Fruit fly (Drosophila melanogaster): ENCODE results near the gene CG12880.

CG12880 gene

DNA sequence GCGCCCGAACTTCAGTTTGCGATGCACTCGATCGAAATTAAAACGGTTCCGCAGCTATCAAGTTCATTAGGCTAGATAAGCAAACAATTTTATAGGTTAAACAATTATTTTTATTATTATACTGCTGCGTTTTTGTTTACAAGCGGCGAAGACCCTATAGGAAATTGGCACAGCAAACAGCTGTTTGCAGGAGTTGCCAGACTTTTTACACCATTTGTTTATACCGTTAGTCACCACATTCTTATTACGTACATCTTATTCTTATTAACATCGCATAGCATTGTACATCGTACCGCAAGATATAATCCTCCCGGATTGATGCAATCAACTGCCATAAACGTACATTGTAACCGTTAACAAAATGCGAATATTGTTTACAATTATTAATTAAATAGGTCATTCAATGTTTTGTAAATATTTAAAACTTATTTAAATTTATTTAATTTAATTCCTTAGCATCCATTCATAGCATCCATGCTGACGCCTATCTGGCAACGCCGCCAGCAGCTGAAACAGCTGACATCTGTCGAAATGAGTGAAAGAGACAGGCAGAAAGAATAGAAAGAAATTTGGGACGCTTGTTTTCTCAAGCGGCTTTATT lies 20.9 kb downstream of the CG12880 start, which contains the start of the genes CROT and CG12877:
Gene CROT (minus strand): TSS at position 171 of the 601 bp plus-strand sequence.
Gene CG12877 (plus strand): TSS at position 520 of the 601 bp plus-strand sequence.
- TF ChIP-seq tj (GFP tag; optimal IDR thresholded peaks at IDR 0.05) = peak; percentile 63
- peak; percentile 55 for TF ChIP-seq CG1620 (GFP tag; optimal IDR thresholded peaks at IDR 0.05)
- TF ChIP-seq CG7101 (tag; optimal IDR thresholded peaks at IDR 0.05) = peak; percentile 71
- peak; percentile 81 for TF ChIP-seq toe (GFP tag; optimal IDR thresholded peaks at IDR 0.05)
- peak; percentile 25 for TF ChIP-seq Mnt (GFP tag; optimal IDR thresholded peaks at IDR 0.05)
- peak; percentile 58 for TF ChIP-seq Clk (GFP tag; optimal IDR thresholded peaks at IDR 0.05)
- peak; percentile 62 for TF ChIP-seq CG12768 (GFP tag; optimal IDR thresholded peaks at IDR 0.05)
- TF ChIP-seq cic (GFP tag; optimal IDR thresholded peaks at IDR 0.05) = no peak
- TF ChIP-seq CG11617 (GFP tag; optimal IDR thresholded peaks at IDR 0.05) = peak; percentile 86
- TF ChIP-seq CG5204 (GFP tag; optimal IDR thresholded peaks at IDR 0.05) = peak; percentile 65
- peak; percentile 78 for TF ChIP-seq ovo (GFP tag; optimal IDR thresholded peaks at IDR 0.05)
- peak; percentile 43 for TF ChIP-seq Hr96 (GFP tag; optimal IDR thresholded peaks at IDR 0.05)
- peak; percentile 70 for TF ChIP-seq Crg-1 (GFP tag; optimal IDR thresholded peaks at IDR 0.05)
- peak; percentile 72 for TF ChIP-seq CG14711 (tag; optimal IDR thresholded peaks at IDR 0.05)
- peak; percentile 61 for TF ChIP-seq pad (GFP tag; optimal IDR thresholded peaks at IDR 0.05)
- peak; percentile 85 for TF ChIP-seq bab1 (GFP tag; optimal IDR thresholded peaks at IDR 0.05)
- peak; percentile 86 for TF ChIP-seq CG7045 (GFP tag; optimal IDR thresholded peaks at IDR 0.05)
- TF ChIP-seq CG33017 (tag; optimal IDR thresholded peaks at IDR 0.05) = peak; percentile 73
- TF ChIP-seq cnc (optimal IDR thresholded peaks at IDR 0.05) = no peak
- TF ChIP-seq kay (GFP tag; ENCODE audit: borderline replicate concordance) = peak; percentile 89

DNA sequence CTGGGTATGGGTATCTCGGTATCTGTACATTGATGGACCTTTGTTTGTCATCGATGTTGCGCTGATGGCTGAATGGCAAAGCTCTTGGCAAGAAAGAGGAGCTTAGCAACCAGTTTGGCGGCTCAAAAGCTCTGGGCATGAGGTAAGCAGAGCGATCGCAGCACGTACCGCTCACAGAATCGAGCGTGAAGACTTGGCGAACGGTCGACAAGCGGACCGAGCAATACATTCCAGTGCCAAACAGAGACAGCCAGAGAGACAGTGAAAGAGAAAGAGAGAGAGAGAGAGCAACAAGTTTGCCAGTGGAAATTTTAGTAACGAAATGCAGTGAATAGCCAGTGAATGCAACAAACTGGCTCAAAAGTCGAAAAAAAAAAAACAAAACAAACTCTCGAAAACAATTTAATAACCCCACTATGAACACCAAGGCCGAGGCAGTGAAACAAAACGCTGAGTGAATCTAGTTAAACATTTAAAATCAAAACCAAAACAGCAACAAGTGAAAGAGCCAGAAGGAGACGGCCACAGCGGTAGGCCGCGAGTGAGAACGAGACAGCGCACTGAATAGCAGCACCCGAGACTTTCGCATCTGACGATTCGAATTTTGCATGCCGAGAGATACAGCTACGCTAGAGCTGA lies 50.7 kb downstream of the CG12880 start, which contains the start of gene Ets98B:
Gene Ets98B (plus strand): TSS at position 172 of the 639 bp plus-strand sequence.
- TF ChIP-seq pad (GFP tag; optimal IDR thresholded peaks at IDR 0.05) = no peak
- no peak for TF ChIP-seq CG12768 (GFP tag; optimal IDR thresholded peaks at IDR 0.05)
- no peak for TF ChIP-seq tj (GFP tag; optimal IDR thresholded peaks at IDR 0.05)

DNA sequence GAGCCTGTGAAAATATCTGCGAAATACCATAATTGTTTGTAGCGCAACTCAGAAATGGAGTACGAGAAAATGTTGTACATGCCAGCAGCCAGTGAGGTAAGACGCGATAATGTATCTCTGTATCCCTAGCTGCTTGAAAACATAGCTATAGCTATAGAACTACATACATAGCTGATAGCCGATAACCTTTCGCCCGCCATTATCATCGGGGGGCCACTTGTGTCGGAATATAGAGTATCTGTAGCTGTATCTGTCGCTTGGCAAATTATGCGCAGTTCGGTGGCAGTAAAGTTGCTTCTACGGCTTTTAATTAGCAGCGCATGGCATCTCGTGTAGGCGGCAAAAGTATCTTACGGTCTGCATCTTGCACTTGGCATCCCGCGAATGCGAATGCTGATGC lies 51.3 kb downstream of the CG12880 start:
- TF ChIP-seq CG33017 (tag; optimal IDR thresholded peaks at IDR 0.05) (no peak), CG11617 (GFP tag; optimal IDR thresholded peaks at IDR 0.05) (no peak), pad (GFP tag; optimal IDR thresholded peaks at IDR 0.05) (no peak), CG5204 (GFP tag; optimal IDR thresholded peaks at IDR 0.05) (no peak), cic (GFP tag; optimal IDR thresholded peaks at IDR 0.05) (no peak), Hr96 (GFP tag; optimal IDR thresholded peaks at IDR 0.05) (no peak), bab1 (GFP tag; optimal IDR thresholded peaks at IDR 0.05) (no peak), toe (GFP tag; optimal IDR thresholded peaks at IDR 0.05) (no peak), CG7045 (GFP tag; optimal IDR thresholded peaks at IDR 0.05) (no peak)

DNA sequence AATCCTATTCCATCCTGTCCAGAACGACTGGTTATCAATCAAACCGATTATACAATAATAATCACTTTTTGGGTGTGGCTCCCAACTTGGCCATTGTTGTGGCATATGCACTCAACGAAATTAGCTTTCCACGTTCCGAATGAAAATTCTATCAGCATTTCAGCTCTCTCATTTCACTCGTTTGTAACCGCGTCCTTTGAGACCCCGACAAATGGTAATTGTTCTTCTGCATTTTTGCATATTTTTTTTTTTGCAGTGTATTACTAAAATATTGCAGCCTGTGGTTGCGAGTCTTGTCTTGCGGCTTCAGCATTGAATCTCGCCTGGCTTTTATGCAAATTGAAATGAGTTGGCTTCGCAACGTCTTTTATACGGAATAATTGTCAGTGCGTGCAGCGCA lies 52.5 kb downstream of the CG12880 start:
- TF ChIP-seq Mnt (GFP tag; optimal IDR thresholded peaks at IDR 0.05) (no peak), CG11617 (GFP tag; optimal IDR thresholded peaks at IDR 0.05) (no peak), Clk (GFP tag; optimal IDR thresholded peaks at IDR 0.05) (no peak), CG7101 (tag; optimal IDR thresholded peaks at IDR 0.05) (no peak), CG5204 (GFP tag; optimal IDR thresholded peaks at IDR 0.05) (no peak), Hr96 (GFP tag; optimal IDR thresholded peaks at IDR 0.05) (no peak), toe (GFP tag; optimal IDR thresholded peaks at IDR 0.05) (no peak), CG7045 (GFP tag; optimal IDR thresholded peaks at IDR 0.05) (no peak), cic (GFP tag; optimal IDR thresholded peaks at IDR 0.05) (no peak), CG12768 (GFP tag; optimal IDR thresholded peaks at IDR 0.05) (no peak)

DNA sequence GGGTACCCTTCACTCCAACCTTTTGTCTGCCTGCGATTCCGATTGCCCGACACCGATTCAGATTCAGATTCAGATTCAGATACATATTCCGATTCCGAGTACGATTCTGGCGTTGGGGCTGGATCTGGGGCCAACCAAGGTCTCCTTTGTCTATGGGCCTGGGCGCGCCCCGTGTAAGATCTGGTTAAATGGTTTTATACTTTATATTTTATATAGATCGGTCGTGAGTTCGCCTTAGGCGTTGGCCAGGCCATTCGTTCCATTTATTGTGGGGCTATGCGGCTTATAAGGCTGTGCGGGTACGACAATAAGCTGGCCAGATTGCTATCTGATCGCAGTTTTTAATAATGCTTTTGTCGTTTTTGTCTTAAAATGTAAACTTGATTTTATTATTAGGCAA lies 54.2 kb downstream of the CG12880 start:
- TF ChIP-seq Mnt (GFP tag; optimal IDR thresholded peaks at IDR 0.05) (no peak), CG11617 (GFP tag; optimal IDR thresholded peaks at IDR 0.05) (no peak), pad (GFP tag; optimal IDR thresholded peaks at IDR 0.05) (no peak), Clk (GFP tag; optimal IDR thresholded peaks at IDR 0.05) (no peak), cnc (optimal IDR thresholded peaks at IDR 0.05) (no peak), CG33017 (tag; optimal IDR thresholded peaks at IDR 0.05) (no peak), toe (GFP tag; optimal IDR thresholded peaks at IDR 0.05) (no peak), CG7101 (tag; optimal IDR thresholded peaks at IDR 0.05) (no peak), tj (GFP tag; optimal IDR thresholded peaks at IDR 0.05) (no peak), Hr96 (GFP tag; optimal IDR thresholded peaks at IDR 0.05) (no peak), CG1620 (GFP tag; optimal IDR thresholded peaks at IDR 0.05) (no peak), kay (GFP tag; ENCODE audit: borderline replicate concordance) (no peak), CG12768 (GFP tag; optimal IDR thresholded peaks at IDR 0.05) (no peak), Crg-1 (GFP tag; optimal IDR thresholded peaks at IDR 0.05) (no peak), CG14711 (tag; optimal IDR thresholded peaks at IDR 0.05) (no peak), CG5204 (GFP tag; optimal IDR thresholded peaks at IDR 0.05) (no peak), ovo (GFP tag; optimal IDR thresholded peaks at IDR 0.05) (no peak)

DNA sequence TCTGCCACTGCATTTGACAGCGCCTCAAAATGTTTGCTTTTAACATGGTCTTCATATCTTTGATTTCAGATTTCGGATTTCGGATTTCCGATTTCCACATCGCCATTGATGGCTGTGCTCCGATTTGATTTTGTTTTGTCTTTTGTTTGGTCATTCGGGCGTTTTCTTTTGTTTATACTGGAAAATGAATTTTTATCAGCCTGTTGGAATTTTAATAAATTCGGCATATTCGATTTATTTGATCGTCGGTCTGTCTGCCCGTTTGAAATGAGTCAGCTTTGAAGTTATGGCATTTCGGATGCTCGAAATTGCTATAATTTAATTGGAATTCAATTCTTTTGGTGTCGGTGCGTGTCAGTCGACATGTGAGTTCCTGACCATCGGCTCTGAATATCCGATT lies 54.9 kb downstream of the CG12880 start:
- no peak for TF ChIP-seq tj (GFP tag; optimal IDR thresholded peaks at IDR 0.05)
- no peak for TF ChIP-seq kay (GFP tag; ENCODE audit: borderline replicate concordance)
- no peak for TF ChIP-seq CG5204 (GFP tag; optimal IDR thresholded peaks at IDR 0.05)
- TF ChIP-seq pad (GFP tag; optimal IDR thresholded peaks at IDR 0.05) = no peak
- no peak for TF ChIP-seq CG33017 (tag; optimal IDR thresholded peaks at IDR 0.05)
- no peak for TF ChIP-seq Mnt (GFP tag; optimal IDR thresholded peaks at IDR 0.05)
- TF ChIP-seq Clk (GFP tag; optimal IDR thresholded peaks at IDR 0.05) = no peak
- no peak for TF ChIP-seq CG14711 (tag; optimal IDR thresholded peaks at IDR 0.05)
- TF ChIP-seq bab1 (GFP tag; optimal IDR thresholded peaks at IDR 0.05) = no peak
- TF ChIP-seq ovo (GFP tag; optimal IDR thresholded peaks at IDR 0.05) = no peak
- TF ChIP-seq Hr96 (GFP tag; optimal IDR thresholded peaks at IDR 0.05) = no peak
- no peak for TF ChIP-seq CG12768 (GFP tag; optimal IDR thresholded peaks at IDR 0.05)
- TF ChIP-seq CG11617 (GFP tag; optimal IDR thresholded peaks at IDR 0.05) = no peak
- no peak for TF ChIP-seq cnc (optimal IDR thresholded peaks at IDR 0.05)
- TF ChIP-seq CG7045 (GFP tag; optimal IDR thresholded peaks at IDR 0.05) = no peak
- no peak for TF ChIP-seq CG7101 (tag; optimal IDR thresholded peaks at IDR 0.05)
- TF ChIP-seq CG1620 (GFP tag; optimal IDR thresholded peaks at IDR 0.05) = no peak
- no peak for TF ChIP-seq cic (GFP tag; optimal IDR thresholded peaks at IDR 0.05)
- TF ChIP-seq Crg-1 (GFP tag; optimal IDR thresholded peaks at IDR 0.05) = no peak

All from whole organism, adult.